Worm (Caenorhabditis elegans) whole organism, young adult: ENCODE measurements around the gene chil-4.

ENCODE experiments used
- B0019.2 ChIP-seq: fragments of 200-800 bp; sonication (Bioruptor generic); conservative IDR thresholded peaks from 2 replicates; pipeline ENCODE4 v1.3.6; 2022; ENCODE audit warnings: missing genetic modification reagents, missing genetic modification characterization, missing compliant biosample characterization
- B0336.3 ChIP-seq: fragments of 200-800 bp; sonication (Bioruptor generic); IDR thresholded peaks from 2 replicates; pipeline ENCODE4 v1.3.6; 2022; ENCODE audit warnings: missing genetic modification characterization, missing compliant biosample characterization
- F23B12.7 ChIP-seq: sonication (generic microtip); optimal IDR thresholded peaks from 2 replicates; lab custom pipeline; 2017; ENCODE audit warnings: missing genetic modification characterization, mild to moderate bottlenecking, missing compliant biosample characterization, antibody characterized with exemption, moderate library complexity; ENCODE audit not compliant: insufficient read depth
- F49E8.2 ChIP-seq: sonication (generic microtip); optimal IDR thresholded peaks from 3 replicates; lab custom pipeline; 2017; ENCODE audit warnings: missing genetic modification characterization, mild to moderate bottlenecking, missing compliant biosample characterization, antibody characterized with exemption, moderate library complexity; ENCODE audit not compliant: insufficient read depth
- K11D2.4 ChIP-seq: fragments of 200-800 bp; sonication (Bioruptor generic); IDR thresholded peaks from 2 replicates; pipeline ENCODE4 v1.3.6; 2022; ENCODE audit warnings: missing genetic modification reagents, missing genetic modification characterization, missing compliant biosample characterization
- Y56A3A.18 ChIP-seq: fragments of 200-800 bp; sonication (Bioruptor generic); IDR thresholded peaks from 2 replicates; pipeline ENCODE4 v1.3.6; 2022; ENCODE audit warnings: missing genetic modification reagents, missing genetic modification characterization, missing compliant biosample characterization
- ama-1 ChIP-seq, 3 experiments: fragments of 150-350 bp in 1 of 3; sonication (generic microtip) in 2 of 3; optimal IDR thresholded peaks; 2 replicates each; lab custom pipeline; 2014 to 2018; ENCODE audit warnings: missing biosample characterization in 2 of 3, missing genetic modification characterization in 2 of 3, missing genetic modification reagents in 2 of 3
- aptf-2 ChIP-seq: fragments of 200-800 bp; sonication (Bioruptor generic); conservative IDR thresholded peaks from 2 replicates; pipeline ENCODE4 v1.3.6; 2022; ENCODE audit warnings: missing genetic modification reagents, missing genetic modification characterization, missing compliant biosample characterization
- aptf-3 ChIP-seq: fragments of 200-800 bp; sonication (Bioruptor generic); IDR thresholded peaks from 2 replicates; pipeline ENCODE4 v1.3.6; 2022; ENCODE audit warnings: missing genetic modification characterization, missing compliant biosample characterization
- attf-3 ChIP-seq: fragments of 200-800 bp; sonication (Bioruptor generic); conservative IDR thresholded peaks from 2 replicates; pipeline ENCODE4 v1.3.6; 2022; ENCODE audit warnings: missing genetic modification reagents, missing genetic modification characterization, missing compliant biosample characterization
- attf-6 ChIP-seq: fragments of 200-800 bp; sonication (Bioruptor generic); IDR thresholded peaks from 2 replicates; pipeline ENCODE4 v1.3.6; 2022; ENCODE audit warnings: missing genetic modification reagents, missing genetic modification characterization, missing compliant biosample characterization
- ccch-3 ChIP-seq: fragments of 200-800 bp; sonication (Bioruptor generic); optimal IDR thresholded peaks from 2 replicates; lab custom pipeline; 2018; ENCODE audit warnings: mild to moderate bottlenecking, missing genetic modification characterization, missing compliant biosample characterization
- cebp-1 ChIP-seq, 2 experiments: fragments of 200-800 bp in 1 of 2; sonication (Bioruptor generic) in 1 of 2; sonication (generic microtip) in 1 of 2; IDR thresholded peaks in 1 of 2; optimal IDR thresholded peaks in 1 of 2; 2 replicates each; pipeline versions ENCODE4 v1.3.6 to Lab custom; 2017 to 2022; ENCODE audit warnings: missing compliant biosample characterization in 2 of 2, missing genetic modification characterization in 2 of 2, mild to moderate bottlenecking in 1 of 2, missing genetic modification reagents in 1 of 2, moderate library complexity in 1 of 2
- ceh-100 ChIP-seq: fragments of 200-800 bp; sonication (Bioruptor generic); IDR thresholded peaks from 2 replicates; pipeline ENCODE4 v1.3.6; 2022; ENCODE audit warnings: missing genetic modification reagents, missing genetic modification characterization, missing compliant biosample characterization
- ceh-27 ChIP-seq: fragments of 200-800 bp; sonication (Bioruptor generic); optimal IDR thresholded peaks from 2 replicates; lab custom pipeline; 2018; ENCODE audit warnings: mild to moderate bottlenecking, missing genetic modification characterization, moderate library complexity, missing compliant biosample characterization
- ceh-40 ChIP-seq: fragments of 200-800 bp; sonication (Bioruptor generic); IDR thresholded peaks from 2 replicates; pipeline ENCODE4 v1.3.6; 2022; ENCODE audit warnings: missing genetic modification characterization, missing compliant biosample characterization
- ceh-79 ChIP-seq: sonication (generic microtip); optimal IDR thresholded peaks from 2 replicates; lab custom pipeline; 2017; ENCODE audit warnings: mild to moderate bottlenecking, missing genetic modification characterization, missing compliant biosample characterization
- ceh-91 ChIP-seq: fragments of 200-800 bp; sonication (Bioruptor generic); IDR thresholded peaks from 2 replicates; pipeline ENCODE4 v1.3.6; 2022; ENCODE audit warnings: missing genetic modification reagents, missing genetic modification characterization, missing compliant biosample characterization
- die-1 ChIP-seq: sonication (generic microtip); optimal IDR thresholded peaks from 2 replicates; lab custom pipeline; 2016; ENCODE audit warnings: missing genotype, mild to moderate bottlenecking, missing genetic modification characterization, missing compliant biosample characterization
- dpff-1 ChIP-seq: sonication (generic microtip); optimal IDR thresholded peaks from 2 replicates; lab custom pipeline; 2017; ENCODE audit warnings: mild to moderate bottlenecking, missing genetic modification characterization, missing compliant biosample characterization
- efl-1 ChIP-seq: fragments of 150-350 bp; optimal IDR thresholded peaks from 2 replicates; lab custom pipeline; 2014; ENCODE audit warnings: missing biosample characterization, missing genetic modification reagents, missing genetic modification characterization
- ekl-4 ChIP-seq: fragments of 200-800 bp; sonication (Bioruptor generic); IDR thresholded peaks from 2 replicates; pipeline ENCODE4 v1.3.6; 2022; ENCODE audit warnings: missing genetic modification reagents, missing genetic modification characterization, missing compliant biosample characterization
- fkh-3 ChIP-seq: sonication (generic microtip); optimal IDR thresholded peaks from 2 replicates; lab custom pipeline; 2016; ENCODE audit warnings: mild to moderate bottlenecking, missing genetic modification characterization, missing compliant biosample characterization
- gei-17 ChIP-seq: fragments of 200-800 bp; sonication (Bioruptor generic); optimal IDR thresholded peaks from 2 replicates; lab custom pipeline; 2018; ENCODE audit warnings: mild to moderate bottlenecking, missing genetic modification characterization, missing compliant biosample characterization
- hlh-12 ChIP-seq: sonication (generic microtip); optimal IDR thresholded peaks from 2 replicates; lab custom pipeline; 2016; ENCODE audit warnings: missing genetic modification characterization, missing compliant biosample characterization
- hrde-1 ChIP-seq: sonication (generic microtip); optimal IDR thresholded peaks from 2 replicates; lab custom pipeline; 2016; ENCODE audit warnings: missing genetic modification characterization, mild to moderate bottlenecking, missing compliant biosample characterization, moderate library complexity, missing genotype, missing genetic modification reagents, borderline replicate concordance
- lin-26 ChIP-seq: fragments of 200-800 bp; sonication (Bioruptor generic); IDR thresholded peaks from 2 replicates; pipeline ENCODE4 v1.3.6; 2022; ENCODE audit warnings: missing genetic modification reagents, missing genetic modification characterization, missing compliant biosample characterization
- lin-40 ChIP-seq: sonication (generic microtip); optimal IDR thresholded peaks from 2 replicates; lab custom pipeline; 2016; ENCODE audit warnings: missing genetic modification characterization, mild to moderate bottlenecking, missing compliant biosample characterization, missing genotype, missing genetic modification reagents
- lsl-1 ChIP-seq: fragments of 200-800 bp; sonication (Bioruptor generic); optimal IDR thresholded peaks from 2 replicates; lab custom pipeline; 2018; ENCODE audit warnings: mild to moderate bottlenecking, missing genetic modification characterization, moderate library complexity, missing compliant biosample characterization
- madf-10 ChIP-seq: sonication (generic microtip); optimal IDR thresholded peaks from 2 replicates; lab custom pipeline; 2016; ENCODE audit warnings: mild to moderate bottlenecking, missing genetic modification characterization, missing compliant biosample characterization
- madf-8 ChIP-seq: fragments of 200-800 bp; sonication (Bioruptor generic); conservative IDR thresholded peaks from 2 replicates; pipeline ENCODE4 v1.3.6; 2022; ENCODE audit warnings: missing genetic modification reagents, missing genetic modification characterization, missing compliant biosample characterization
- nfya-1 ChIP-seq: sonication (generic microtip); optimal IDR thresholded peaks from 2 replicates; lab custom pipeline; 2017; ENCODE audit warnings: antibody characterized with exemption, missing compliant biosample characterization, missing genetic modification characterization, borderline replicate concordance; ENCODE audit not compliant: insufficient read depth
- nhr-120 ChIP-seq: fragments of 200-800 bp; sonication (Bioruptor generic); IDR thresholded peaks from 2 replicates; pipeline ENCODE4 v1.3.6; 2022; ENCODE audit warnings: missing genetic modification characterization, missing compliant biosample characterization
- pha-4 ChIP-seq: fragments of 150-350 bp; sonication (generic microtip); optimal IDR thresholded peaks from 2 replicates; lab custom pipeline; 2014; ENCODE audit warnings: missing biosample characterization, missing genetic modification reagents, missing genetic modification characterization
- repo-1 ChIP-seq: sonication (generic microtip); optimal IDR thresholded peaks from 2 replicates; lab custom pipeline; 2017; ENCODE audit warnings: mild to moderate bottlenecking, missing genetic modification characterization, missing compliant biosample characterization
- ztf-18 ChIP-seq: sonication (generic microtip); optimal IDR thresholded peaks from 2 replicates; lab custom pipeline; 2016; ENCODE audit warnings: missing genotype, mild to moderate bottlenecking, missing genetic modification characterization, missing compliant biosample characterization
- ztf-25 ChIP-seq: fragments of 200-800 bp; sonication (Bioruptor generic); IDR thresholded peaks from 2 replicates; pipeline ENCODE4 v1.3.6; 2022; ENCODE audit warnings: missing genetic modification reagents, missing genetic modification characterization, missing compliant biosample characterization
- ztf-26 ChIP-seq: sonication (generic microtip); optimal IDR thresholded peaks from 2 replicates; lab custom pipeline; 2017; ENCODE audit warnings: missing genetic modification characterization, missing compliant biosample characterization

Gene chil-4

ce11 chrII:9886216-9886615 lies 30.7 kb upstream of the chil-4 start, which contains the start of gene algn-8 (continued):
- no peak for TF ChIP-seq ama-1 (optimal IDR thresholded peaks at IDR 0.05; lab: Kevin White, UChicago)
- TF ChIP-seq ama-1 (GFP tag; optimal IDR thresholded peaks at IDR 0.05; lab: Kevin White, UChicago): no peak
- TF ChIP-seq ekl-4 (GFP tag; lab: Robert Waterston, UW): 0 out of 2 replicates have a peak, but pooled peaks have one; percentile 24
- TF ChIP-seq hrde-1: peak; percentile 50
- no peak for TF ChIP-seq ceh-91 (GFP tag; lab: Robert Waterston, UW)
- TF ChIP-seq madf-8: no peak
- peak; percentile 67 for TF ChIP-seq repo-1 (tag; lab: Kevin White, UChicago)
- TF ChIP-seq lsl-1: no peak
- TF ChIP-seq, all 124 proteins: peak for 15

- TF ChIP-seq hrde-1: no peak
- TF ChIP-seq dpff-1 (tag; lab: Kevin White, UChicago): no peak
- no peak for TF ChIP-seq pha-4 (tag; lab: Kevin White, UChicago)
- no peak for TF ChIP-seq attf-3 (GFP tag; lab: Robert Waterston, UW)
- TF ChIP-seq lsl-1: no peak
- no peak for TF ChIP-seq madf-8
- TF ChIP-seq ccch-3 (GFP tag; lab: Kevin White, UChicago): no peak
- TF ChIP-seq B0336.3 (GFP tag; lab: Robert Waterston, UW): no peak
- no peak for TF ChIP-seq ceh-91 (GFP tag; lab: Robert Waterston, UW)
- no peak for TF ChIP-seq efl-1
- no peak for TF ChIP-seq lin-40 (tag; lab: Kevin White, UChicago)
- TF ChIP-seq madf-10: no peak
- TF ChIP-seq F23B12.7: no peak
Measured at ce11 chrII:9880826-9881225, 25.3 kb upstream of the chil-4 start, which contains the start of gene C08H9.15. C08H9.15 (plus strand) TSS chrII:9881193.

DNA sequence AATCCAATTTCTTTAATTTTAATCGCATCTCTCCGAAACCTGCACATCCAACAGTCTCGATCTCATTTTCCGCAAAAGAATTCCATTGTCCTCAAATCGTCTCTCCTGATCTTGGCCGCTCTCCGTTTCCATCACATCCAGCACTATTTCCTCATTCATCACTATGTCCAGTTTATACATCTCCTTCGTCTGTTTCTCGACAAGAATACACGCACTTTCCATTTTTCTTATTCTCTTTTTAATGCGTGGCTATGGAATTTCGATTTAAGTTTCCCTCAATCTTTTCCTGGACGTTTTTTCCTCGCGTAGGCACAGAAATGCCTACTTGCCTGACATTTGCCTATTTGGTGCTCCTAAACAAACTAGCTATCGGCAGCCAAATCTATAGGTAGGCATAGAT lies 24.3 kb upstream of the chil-4 start:
- TF ChIP-seq nhr-120 (GFP tag; lab: Robert Waterston, UW): no peak
- no peak for TF ChIP-seq K11D2.4 (GFP tag; lab: Robert Waterston, UW)
- no peak for TF ChIP-seq die-1 (tag; lab: Kevin White, UChicago)
- TF ChIP-seq aptf-3: no peak
- TF ChIP-seq attf-6: no peak
- TF ChIP-seq cebp-1 (GFP tag; IDR thresholded peaks at IDR 0.05; lab: Robert Waterston, UW): no peak
- TF ChIP-seq cebp-1 (tag; optimal IDR thresholded peaks at IDR 0.05; lab: Kevin White, UChicago): no peak
- TF ChIP-seq ceh-40 (GFP tag; lab: Robert Waterston, UW): no peak

DNA sequence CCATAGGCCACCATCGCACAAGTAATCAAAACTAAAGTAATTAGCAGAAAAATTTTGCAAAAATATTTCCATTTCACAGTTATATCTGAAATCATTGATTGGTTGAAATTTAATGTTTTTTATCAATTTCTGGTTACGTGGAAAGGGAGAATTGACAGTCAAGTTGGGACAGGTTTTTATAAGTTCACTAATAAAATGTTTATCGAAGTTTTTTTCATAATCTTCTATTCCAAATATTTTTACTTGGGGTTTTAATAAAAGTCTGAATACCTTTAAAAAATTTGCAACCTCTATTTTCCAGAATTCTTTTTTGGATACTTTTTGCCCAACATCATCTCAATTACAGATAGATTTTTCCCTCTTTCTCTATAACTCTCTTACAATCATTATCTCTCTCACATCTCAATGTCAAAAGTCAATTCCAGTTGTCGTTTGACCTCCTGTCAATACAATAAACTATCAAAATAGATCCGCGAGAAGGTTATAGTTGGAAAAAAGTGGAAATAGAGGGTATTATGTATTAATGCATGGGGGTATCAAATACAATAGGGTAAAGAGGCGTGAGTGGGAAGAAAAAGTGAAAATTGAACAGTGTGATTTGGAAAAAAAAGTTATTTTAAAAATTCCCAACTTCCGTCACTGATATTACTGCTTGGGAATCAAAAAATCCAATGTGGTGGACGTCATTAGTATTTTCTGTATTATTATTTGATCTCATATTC lies 19.1 kb upstream of the chil-4 start, which contains the start of the genes chil-2 and ctsa-3.2:
TSS of gene chil-2 (minus strand) at position 101 of the 722 bp plus-strand sequence.
TSS of gene ctsa-3.2 (plus strand) at position 672 of the 722 bp plus-strand sequence.
- TF ChIP-seq ceh-27 (GFP tag; lab: Kevin White, UChicago) (no peak), ceh-100 (GFP tag; lab: Robert Waterston, UW) (no peak)

DNA sequence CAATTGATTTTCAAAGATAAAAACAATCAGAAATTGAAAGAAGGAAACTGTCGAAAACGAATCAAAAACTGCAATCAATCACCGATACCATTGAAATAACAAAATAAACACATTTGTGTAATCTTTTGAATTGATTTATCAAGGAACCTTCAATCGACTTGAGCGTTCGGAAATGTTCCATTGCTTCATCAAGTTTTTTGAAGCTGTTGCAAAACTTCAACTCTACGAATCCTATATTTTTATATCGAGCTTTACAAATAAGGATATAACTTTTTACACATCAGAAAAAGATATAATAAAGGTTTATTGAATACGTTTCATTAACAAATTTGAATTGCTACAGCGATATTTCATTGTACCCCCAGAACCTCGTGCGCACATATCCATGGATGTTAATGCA lies 17.4 kb upstream of the chil-4 start, which contains the start of gene chil-8:
TSS of gene chil-8 (minus strand) at position 101 of the 400 bp plus-strand sequence.
- no peak for TF ChIP-seq lin-26 (GFP tag; lab: Robert Waterston, UW)
- no peak for TF ChIP-seq Y56A3A.18 (GFP tag; lab: Robert Waterston, UW)
- TF ChIP-seq ceh-79 (tag; lab: Kevin White, UChicago): no peak
- TF ChIP-seq ztf-25: no peak
- no peak for TF ChIP-seq ama-1 (optimal IDR thresholded peaks at IDR 0.05; lab: Kevin White, UChicago)
- TF ChIP-seq ama-1 (GFP tag; optimal IDR thresholded peaks at IDR 0.05; lab: Kevin White, UChicago): no peak
- no peak for TF ChIP-seq F49E8.2 (tag; lab: Kevin White, UChicago)
- TF ChIP-seq ztf-26 (tag; lab: Kevin White, UChicago): no peak
- TF ChIP-seq ztf-18 (tag; lab: Kevin White, UChicago): no peak
- TF ChIP-seq gei-17 (GFP tag; lab: Kevin White, UChicago): no peak
- TF ChIP-seq hlh-12 (tag; lab: Kevin White, UChicago): no peak
- TF ChIP-seq hrde-1: no peak
- no peak for TF ChIP-seq nfya-1 (tag; lab: Kevin White, UChicago)
- TF ChIP-seq aptf-2 (GFP tag; lab: Robert Waterston, UW): no peak
- TF ChIP-seq cebp-1 (GFP tag; IDR thresholded peaks at IDR 0.05; lab: Robert Waterston, UW): no peak
- no peak for TF ChIP-seq cebp-1 (tag; optimal IDR thresholded peaks at IDR 0.05; lab: Kevin White, UChicago)
- no peak for TF ChIP-seq B0336.3 (GFP tag; lab: Robert Waterston, UW)
- TF ChIP-seq fkh-3: no peak
- no peak for TF ChIP-seq B0019.2 (GFP tag; lab: Robert Waterston, UW)
- TF ChIP-seq, all 124 proteins: peak for 0
